Worm (Caenorhabditis elegans): ENCODE data around the gene B0252.5.

B0252.5 gene

DNA sequence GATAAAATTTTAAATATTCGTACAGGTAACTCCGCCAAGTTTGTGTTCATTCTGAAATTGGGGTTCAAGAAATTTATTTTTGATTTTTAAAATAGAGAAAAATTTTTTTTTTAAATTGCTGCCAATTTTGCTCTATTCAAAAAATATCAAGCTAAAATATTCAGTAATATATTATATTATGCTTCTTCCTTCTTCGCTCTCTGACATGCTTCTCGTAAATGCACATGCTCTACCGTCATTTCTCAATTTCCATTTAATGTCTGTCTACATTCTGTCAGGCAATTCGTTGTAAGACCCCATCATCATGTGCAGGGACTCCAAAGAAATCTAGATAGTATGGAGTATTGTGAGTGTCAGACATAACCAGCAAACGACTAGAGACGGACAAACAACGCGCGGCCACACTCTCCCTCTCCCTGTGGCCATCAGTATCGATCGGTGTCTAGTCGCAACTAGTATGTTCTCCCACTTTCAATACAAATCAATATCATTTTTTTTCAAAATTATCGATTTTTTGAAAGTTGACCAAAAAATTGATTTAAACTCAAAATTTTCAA, 32.6 kb upstream of the B0252.5 start, which contains the start of the genes malt-1 and ceh-38 (continued):
- peak; percentile 93 for TF ChIP-seq xbp-1 (tag; optimal IDR thresholded peaks at IDR 0.05)
- TF ChIP-seq lin-39 (tag; optimal IDR thresholded peaks at IDR 0.05): peak; percentile 94
- TF ChIP-seq zip-4 (GFP tag; optimal IDR thresholded peaks at IDR 0.05): peak; percentile 66
- peak; percentile 92 for TF ChIP-seq nhr-19 (GFP tag; conservative IDR thresholded peaks at IDR 0.05)
- TF ChIP-seq ceh-88 (GFP tag; IDR thresholded peaks at IDR 0.05): peak; percentile 84
- TF ChIP-seq ces-1 (GFP tag; optimal IDR thresholded peaks at IDR 0.05): no peak
- no peak for TF ChIP-seq hlh-17 (GFP tag; optimal IDR thresholded peaks at IDR 0.05; ENCODE audit: borderline replicate concordance)
- TF ChIP-seq snpc-4 (tag; optimal IDR thresholded peaks at IDR 0.05): peak; percentile 93
- TF ChIP-seq C34B4.2 (tag; optimal IDR thresholded peaks at IDR 0.05): no peak
- peak; percentile 95 for TF ChIP-seq swsn-7 (tag; optimal IDR thresholded peaks at IDR 0.05)
- TF ChIP-seq fkh-8 (tag; optimal IDR thresholded peaks at IDR 0.05): peak; percentile 97
- TF ChIP-seq nhr-77 (tag; optimal IDR thresholded peaks at IDR 0.05): peak; percentile 96
- peak; percentile 96 for TF ChIP-seq tbx-2 (tag; optimal IDR thresholded peaks at IDR 0.05)
- TF ChIP-seq aly-2 (tag; optimal IDR thresholded peaks at IDR 0.05): peak; percentile 71
- TF ChIP-seq mep-1 (tag; optimal IDR thresholded peaks at IDR 0.05): peak; percentile 97
- peak; percentile 97 for TF ChIP-seq C16A3.4 (tag; optimal IDR thresholded peaks at IDR 0.05)
- TF ChIP-seq ceh-90 (tag; optimal IDR thresholded peaks at IDR 0.05): peak; percentile 45
- peak; percentile 96 for TF ChIP-seq lin-13 (GFP tag; optimal IDR thresholded peaks at IDR 0.05)
- peak; percentile 90 for TF ChIP-seq nhr-237 (tag; optimal IDR thresholded peaks at IDR 0.05)
- TF ChIP-seq nhr-11 (tag; optimal IDR thresholded peaks at IDR 0.05): peak; percentile 92
- TF ChIP-seq ztf-11 (tag; optimal IDR thresholded peaks at IDR 0.05): peak in 1 of 2 experiments; percentile 87
- TF ChIP-seq lin-14 (GFP tag; optimal IDR thresholded peaks at IDR 0.05): peak; percentile 98
- peak; percentile 88 to 92 for TF ChIP-seq lin-35 (GFP tag; optimal IDR thresholded peaks at IDR 0.05)
- TF ChIP-seq ztf-4 (tag; optimal IDR thresholded peaks at IDR 0.05): peak; percentile 94
- peak; percentile 89 for TF ChIP-seq isw-1 (GFP tag; IDR thresholded peaks at IDR 0.05)
- peak; percentile 84 for TF ChIP-seq fkh-10 (GFP tag; optimal IDR thresholded peaks at IDR 0.05)
- TF ChIP-seq fkh-4 (tag; optimal IDR thresholded peaks at IDR 0.05; ENCODE audit: borderline replicate concordance): peak; percentile 67
- peak; percentile 86 for TF ChIP-seq blmp-1 (tag; optimal IDR thresholded peaks at IDR 0.05)
- peak; percentile 76 for TF ChIP-seq grh-1 (GFP tag; IDR thresholded peaks at IDR 0.05)
- TF ChIP-seq nhr-20 (tag; optimal IDR thresholded peaks at IDR 0.05): peak; percentile 96
- TF ChIP-seq unc-30 (tag; optimal IDR thresholded peaks at IDR 0.05): peak; percentile 51
- no peak for TF ChIP-seq efl-3 (GFP tag; optimal IDR thresholded peaks at IDR 0.05)
- no peak for TF ChIP-seq nhr-84 (tag; optimal IDR thresholded peaks at IDR 0.05)
- no peak for TF ChIP-seq pag-3 (tag; optimal IDR thresholded peaks at IDR 0.05; ENCODE audit: borderline replicate concordance, insufficient read depth)
- TF ChIP-seq F16B12.6 (tag; optimal IDR thresholded peaks at IDR 0.05): peak; percentile 64
- peak; percentile 93 for TF ChIP-seq irx-1 (tag; optimal IDR thresholded peaks at IDR 0.05)
- no peak for TF ChIP-seq nhr-76 (tag; optimal IDR thresholded peaks at IDR 0.05)
- TF ChIP-seq zag-1 (tag; optimal IDR thresholded peaks at IDR 0.05): peak; percentile 96
- 0 out of 2 replicates have a peak, but pooled peaks have one; percentile 4 for TF ChIP-seq unc-98 (GFP tag; IDR thresholded peaks at IDR 0.05)
- TF ChIP-seq lin-15B (tag; optimal IDR thresholded peaks at IDR 0.05): peak; percentile 74
- TF ChIP-seq alr-1 (tag; optimal IDR thresholded peaks at IDR 0.05; ENCODE audit: borderline replicate concordance): no peak
- TF ChIP-seq dsc-1 (tag; optimal IDR thresholded peaks at IDR 0.05): peak; percentile 92
- peak; percentile 89 for TF ChIP-seq nhr-90 (tag; optimal IDR thresholded peaks at IDR 0.05; ENCODE audit: poor library complexity)
- peak; percentile 76 to 85 (median 84) for TF ChIP-seq dpl-1 (GFP tag; optimal IDR thresholded peaks at IDR 0.05)
- peak; percentile 67 for TF ChIP-seq hpl-2 (GFP tag; optimal IDR thresholded peaks at IDR 0.05)
- peak; percentile 84 for TF ChIP-seq ceh-63 (GFP tag; optimal IDR thresholded peaks at IDR 0.05)
- peak; percentile 98 for TF ChIP-seq snu-23 (GFP tag; optimal IDR thresholded peaks at IDR 0.05)
- TF ChIP-seq nhr-71 (tag; optimal IDR thresholded peaks at IDR 0.05): peak; percentile 98
- peak; percentile 86 for TF ChIP-seq pax-3 (tag; optimal IDR thresholded peaks at IDR 0.05)
- no peak for TF ChIP-seq nhr-12 (tag; optimal IDR thresholded peaks at IDR 0.05)
- TF ChIP-seq unc-62 (GFP tag; optimal IDR thresholded peaks at IDR 0.05): no peak
- TF ChIP-seq jun-1 (tag; optimal IDR thresholded peaks at IDR 0.05): peak; percentile 92

Data from whole organism, L1 larva.